Worm (Caenorhabditis elegans): ENCODE results near the gene F53F1.3.

- TF ChIP-seq ama-1 (optimal IDR thresholded peaks at IDR 0.05), result no peak
- no peak for TF ChIP-seq tbx-11 (GFP tag; IDR thresholded peaks at IDR 0.05)
- no peak for TF ChIP-seq tbx-37 (GFP tag; conservative IDR thresholded peaks at IDR 0.05)
- TF ChIP-seq scrt-1 (GFP tag; IDR thresholded peaks at IDR 0.05), result no peak
These were observed 24.3 kb downstream of the F53F1.3 start, which contains the start of gene srd-17 for ce11 chrV:13432364-13432763.

Data from whole organism, early embryonic.